Worm (Caenorhabditis elegans): ENCODE results near the gene glrx-22.

DNA sequence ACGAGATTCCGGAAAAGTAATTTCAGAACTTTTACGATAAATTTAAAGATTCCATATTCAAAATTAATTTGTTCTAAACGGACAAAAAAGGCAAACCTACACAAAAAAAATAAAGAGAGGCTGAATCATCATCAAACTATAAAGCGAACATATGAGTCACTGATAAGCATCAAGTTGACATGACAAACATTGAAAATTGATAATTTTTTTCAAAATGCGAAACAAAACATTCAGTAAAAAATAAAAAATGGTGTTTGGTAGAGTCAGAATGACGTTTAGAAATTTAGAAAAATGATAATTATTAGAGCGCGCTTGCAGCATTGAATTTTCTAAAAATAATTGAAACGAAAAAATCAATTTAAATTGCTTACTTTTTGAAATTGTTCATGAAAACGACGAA is 1.2 kb downstream of the glrx-22 start:
- no peak for TF ChIP-seq dpl-1 (GFP tag; optimal IDR thresholded peaks at IDR 0.05)
- no peak for TF ChIP-seq let-526 (GFP tag; IDR thresholded peaks at IDR 0.05)
- no peak for TF ChIP-seq pha-4 (tag; optimal IDR thresholded peaks at IDR 0.05)
- no peak for TF ChIP-seq ama-1 (optimal IDR thresholded peaks at IDR 0.05)
- no peak for TF ChIP-seq ama-1 (GFP tag; optimal IDR thresholded peaks at IDR 0.05)
- no peak for TF ChIP-seq ztf-26 (tag; optimal IDR thresholded peaks at IDR 0.05)
- no peak for TF ChIP-seq mel-28 (tag; optimal IDR thresholded peaks at IDR 0.05; ENCODE audit: borderline replicate concordance)
- TF ChIP-seq nfyb-1 (GFP tag; IDR thresholded peaks at IDR 0.05), result no peak
- TF ChIP-seq attf-6 (GFP tag; IDR thresholded peaks at IDR 0.05), result no peak
- no peak for TF ChIP-seq ccch-3 (GFP tag; optimal IDR thresholded peaks at IDR 0.05)
- no peak for TF ChIP-seq C06A6.2 (GFP tag; conservative IDR thresholded peaks at IDR 0.05)
- TF ChIP-seq snpc-1.3 (tag; optimal IDR thresholded peaks at IDR 0.05; ENCODE audit: insufficient read depth), result no peak

All from whole organism, young adult.